Worm (Caenorhabditis elegans) whole organism, L4 larva: ENCODE measurements around the gene atg-2.

Experiments
- dpl-1 ChIP-seq: fragments of 150-350 bp; optimal IDR thresholded peaks from 2 replicates; lab custom pipeline; 2014; ENCODE audit warnings: missing biosample characterization, missing genetic modification reagents, missing genetic modification characterization
- egl-43 ChIP-seq: fragments of 200-800 bp; sonication (Bioruptor generic); IDR thresholded peaks from 2 replicates; pipeline ENCODE4 v1.3.6; 2022; ENCODE audit warnings: missing genetic modification reagents, missing genetic modification characterization, missing compliant biosample characterization
- fkh-10 ChIP-seq: fragments of 150-350 bp; optimal IDR thresholded peaks from 2 replicates; lab custom pipeline; 2014; ENCODE audit warnings: missing biosample characterization, missing genetic modification reagents, missing genetic modification characterization
- nhr-48 ChIP-seq: sonication (generic microtip); optimal IDR thresholded peaks from 2 replicates; lab custom pipeline; 2016; ENCODE audit warnings: mild to moderate bottlenecking, missing genetic modification characterization, missing compliant biosample characterization
- pha-4 ChIP-seq, 2 experiments: fragments of 150-350 bp in 1 of 2; fragments of 200-800 bp in 1 of 2; sonication (Bioruptor generic) in 1 of 2; IDR thresholded peaks in 1 of 2; optimal IDR thresholded peaks in 1 of 2; 2 replicates each; pipeline versions ENCODE4 v1.3.6 to Lab custom; 2014 to 2022; ENCODE audit warnings: missing genetic modification characterization in 2 of 2, missing genetic modification reagents in 2 of 2, missing biosample characterization in 1 of 2, missing compliant biosample characterization in 1 of 2
- unc-39 ChIP-seq: sonication (generic microtip); optimal IDR thresholded peaks from 2 replicates; lab custom pipeline; 2017; ENCODE audit warnings: missing biosample characterization, missing genetic modification characterization

DNA sequence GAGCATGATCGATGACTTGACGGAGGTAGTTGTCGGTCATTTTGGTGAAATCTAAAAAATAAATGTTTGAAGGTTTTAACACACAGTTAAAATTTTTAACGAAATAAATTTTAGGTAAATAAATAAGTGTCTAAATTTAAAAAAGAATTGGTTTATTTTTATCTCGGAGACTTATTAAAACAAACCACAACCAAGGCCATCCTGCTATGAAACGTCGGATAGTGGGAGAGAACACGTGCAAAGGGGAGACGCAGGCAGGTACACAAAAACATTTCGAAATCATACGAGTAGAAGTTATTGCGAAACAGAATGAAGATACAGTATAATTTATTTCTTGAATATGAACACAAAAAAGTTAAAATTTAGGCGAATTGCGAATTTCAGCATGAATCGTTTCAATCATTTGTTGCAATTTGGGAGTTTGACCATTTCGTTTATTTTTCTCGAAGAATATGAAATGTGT is 29.5 kb downstream of the atg-2 start, which contains the start of gene F41B4.3:
- no peak for TF ChIP-seq dpl-1 (GFP tag; lab: Kevin White, UChicago)
- no peak for TF ChIP-seq egl-43
- TF ChIP-seq unc-39 (tag; lab: Kevin White, UChicago) = no peak
- no peak for TF ChIP-seq pha-4 (GFP tag; IDR thresholded peaks at IDR 0.05; lab: Robert Waterston, UW)
- TF ChIP-seq pha-4 (tag; optimal IDR thresholded peaks at IDR 0.05; lab: Kevin White, UChicago) = no peak
- no peak for TF ChIP-seq fkh-10 (GFP tag; lab: Kevin White, UChicago)
- TF ChIP-seq nhr-48 (tag; lab: Kevin White, UChicago) = no peak
